Worm (Caenorhabditis elegans): ENCODE results near the gene F36G3.2.

DNA sequence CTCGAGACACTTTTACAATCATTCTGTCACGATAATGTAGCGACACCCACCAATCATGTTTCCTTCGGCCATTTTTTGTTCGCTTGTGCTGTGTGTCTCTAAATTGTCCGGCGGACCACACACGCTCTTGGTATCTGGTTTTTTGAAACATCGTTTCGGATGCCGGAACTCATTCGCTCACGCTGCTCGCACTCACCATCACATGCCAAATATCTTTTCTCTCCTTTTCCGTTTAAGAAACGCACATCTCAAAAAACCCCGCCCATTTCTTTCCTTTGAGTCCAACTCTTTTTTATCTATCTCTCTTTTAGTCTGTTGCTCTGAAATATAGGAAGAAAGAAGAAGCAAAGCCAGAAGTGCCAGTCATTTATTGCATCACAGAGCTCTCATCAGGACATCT, 4.5 kb upstream of the F36G3.2 start, which contains the start of gene F36G3.3:
- TF ChIP-seq syd-9 (tag; optimal IDR thresholded peaks at IDR 0.05) (no peak), dmd-4 (tag; optimal IDR thresholded peaks at IDR 0.05; ENCODE audit: borderline replicate concordance) (no peak), nfya-1 (tag; optimal IDR thresholded peaks at IDR 0.05) (no peak), rnt-1 (tag; optimal IDR thresholded peaks at IDR 0.05) (no peak), gmeb-2 (tag; optimal IDR thresholded peaks at IDR 0.05) (no peak), nhr-11 (tag; optimal IDR thresholded peaks at IDR 0.05) (no peak), unc-86 (tag; optimal IDR thresholded peaks at IDR 0.05) (no peak), pag-3 (tag; optimal IDR thresholded peaks at IDR 0.05; ENCODE audit: borderline replicate concordance) (no peak), unc-55 (GFP tag; optimal IDR thresholded peaks at IDR 0.05) (no peak), sdc-2 (tag; optimal IDR thresholded peaks at IDR 0.05) (no peak), pha-2 (tag; optimal IDR thresholded peaks at IDR 0.05) (no peak), tbx-7 (tag; optimal IDR thresholded peaks at IDR 0.05) (no peak)

Data from whole organism, late embryonic.